Fruit fly (Drosophila melanogaster) whole organism, pupa: ENCODE data around the gene CG5160.

Experiments
- CG12605 ChIP-seq: fragments of 200-800 bp; sonication (Bioruptor generic); IDR thresholded peaks from 2 replicates; pipeline ENCODE4 v1.3.6; 2022; ENCODE audit warnings: missing biosample characterization, missing genetic modification characterization
- CG15710 ChIP-seq: fragments of 200-800 bp; sonication (Bioruptor generic); optimal IDR thresholded peaks from 2 replicates; lab custom pipeline; 2018; ENCODE audit warnings: missing biosample characterization, mild to moderate bottlenecking, missing genetic modification characterization, moderate library complexity
- CG17806 ChIP-seq: fragments of 200-800 bp; sonication (Bioruptor generic); optimal IDR thresholded peaks from 2 replicates; lab custom pipeline; 2018; ENCODE audit warnings: missing biosample characterization, mild to moderate bottlenecking, missing genetic modification characterization, moderate library complexity
- CG32121 ChIP-seq: fragments of 200-800 bp; sonication (Bioruptor generic); IDR thresholded peaks from 2 replicates; pipeline ENCODE4 v1.3.6; 2022; ENCODE audit warnings: missing biosample characterization, missing genetic modification characterization
- CG4496 ChIP-seq: fragments of 200-800 bp; sonication (Bioruptor generic); IDR thresholded peaks from 3 replicates; pipeline ENCODE4 v1.3.6; 2022; ENCODE audit warnings: missing biosample characterization, missing genetic modification characterization
- CG8159 ChIP-seq: fragments of 200-800 bp; sonication (Bioruptor generic); optimal IDR thresholded peaks from 3 replicates; lab custom pipeline; 2018; ENCODE audit warnings: missing biosample characterization, mild to moderate bottlenecking, missing genetic modification characterization, moderate library complexity
- CG9948 ChIP-seq: fragments of 200-800 bp; sonication (Bioruptor generic); optimal IDR thresholded peaks from 2 replicates; lab custom pipeline; 2018; ENCODE audit warnings: missing biosample characterization, mild to moderate bottlenecking, missing genetic modification characterization, moderate library complexity
- Pif1B ChIP-seq: fragments of 200-800 bp; sonication (Bioruptor generic); optimal IDR thresholded peaks from 3 replicates; lab custom pipeline; 2016; ENCODE audit warnings: missing biosample characterization, missing genetic modification characterization
- Snoo ChIP-seq: fragments of 200-800 bp; sonication (Bioruptor generic); optimal IDR thresholded peaks from 3 replicates; lab custom pipeline; 2017; ENCODE audit warnings: missing biosample characterization, mild to moderate bottlenecking, missing genetic modification characterization, inconsistent platforms
- rn ChIP-seq: fragments of 200-800 bp; sonication (Bioruptor generic); IDR thresholded peaks from 2 replicates; pipeline ENCODE4 v1.3.6; 2022; ENCODE audit warnings: missing biosample characterization, missing genetic modification characterization

DNA sequence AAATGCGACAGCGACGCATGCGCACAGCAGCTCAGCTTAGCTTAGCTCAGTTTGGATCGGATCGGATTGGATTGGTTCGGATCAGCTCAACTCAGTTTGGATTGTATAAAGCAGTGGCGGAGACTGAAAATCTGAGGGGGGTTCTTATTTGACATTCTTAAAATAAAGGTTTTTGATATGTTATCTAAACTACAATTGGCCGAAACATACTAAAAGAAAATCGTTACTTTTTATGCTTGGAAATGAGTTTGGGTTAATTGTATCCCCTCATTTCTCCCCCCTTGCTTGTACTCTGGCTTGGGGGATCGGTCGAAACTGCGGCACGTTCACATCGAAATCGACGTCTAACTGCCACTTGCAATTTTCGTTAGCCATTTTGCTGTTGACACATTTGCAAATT lies 22.4 kb downstream of the CG5160 start:
- TF ChIP-seq CG4496 = peak; percentile 87
- TF ChIP-seq rn (GFP tag; lab: Robert Waterston, UW) = peak; percentile 73
- TF ChIP-seq CG17806 = no peak
- TF ChIP-seq Snoo (tag; lab: Kevin White, UChicago) = peak; percentile 47
- peak; percentile 73 for TF ChIP-seq CG12605 (GFP tag; lab: Robert Waterston, UW)
- TF ChIP-seq CG15710 (tag; lab: Kevin White, UChicago) = no peak
- no peak for TF ChIP-seq CG9948 (tag; lab: Kevin White, UChicago)
- TF ChIP-seq CG32121 (GFP tag; lab: Robert Waterston, UW) = peak; percentile 94
- TF ChIP-seq CG8159 (tag; lab: Kevin White, UChicago) = no peak
- TF ChIP-seq Pif1B (GFP tag; lab: Kevin White, UChicago) = peak; percentile 11
